Fruit fly (Drosophila melanogaster): ENCODE measurements around the gene hid.

hid gene

DNA sequence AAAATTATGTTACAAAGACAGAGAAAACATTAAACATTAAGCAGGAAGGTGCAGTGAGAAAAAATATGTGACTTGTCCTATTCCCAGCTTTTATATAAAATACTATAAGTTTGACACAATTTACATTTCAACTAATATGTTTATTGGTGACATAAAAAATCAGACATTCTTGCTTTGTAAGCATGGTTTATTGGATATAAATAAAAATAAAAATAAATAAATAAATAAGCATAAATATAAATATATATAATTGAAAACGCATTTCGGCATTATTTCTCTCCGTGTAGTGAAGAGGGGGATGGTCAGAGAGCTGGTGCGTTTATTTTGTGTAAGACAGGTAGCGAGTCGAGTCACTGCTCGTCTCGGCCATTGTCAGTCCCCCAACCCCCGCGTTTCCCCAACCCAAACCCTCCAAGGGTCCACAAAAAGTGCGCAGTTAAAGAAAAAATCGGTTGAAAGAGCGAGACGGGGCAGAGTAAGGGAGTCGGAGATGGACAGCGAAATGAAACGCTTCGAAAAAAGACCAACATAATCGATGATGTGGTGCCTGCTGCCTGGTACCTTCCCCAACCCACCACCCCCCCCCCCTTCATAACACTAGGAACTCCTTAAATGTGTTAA is 7.5 kb upstream of the hid start (continued):
- TF ChIP-seq cas (GFP tag; IDR thresholded peaks at IDR 0.05) = no peak
- TF ChIP-seq otp (GFP tag; IDR thresholded peaks at IDR 0.05) = no peak
- TF ChIP-seq NfI (GFP tag; optimal IDR thresholded peaks at IDR 0.05) = peak; percentile 60
- TF ChIP-seq CG6689 (GFP tag; IDR thresholded peaks at IDR 0.05) = peak; percentile 83
- TF ChIP-seq inv (GFP tag; IDR thresholded peaks at IDR 0.05; ENCODE audit: partially characterized antibody) = no peak
- peak; percentile 32; the same call in 1 of the 2 replicates for TF ChIP-seq CG14441 (GFP tag; IDR thresholded peaks at IDR 0.05)
- TF ChIP-seq ase (GFP tag; IDR thresholded peaks at IDR 0.05) = no peak; the same call in 2 of the 3 replicates
- TF ChIP-seq hth (optimal IDR thresholded peaks at IDR 0.05) = no peak
- TF ChIP-seq crp (GFP tag; optimal IDR thresholded peaks at IDR 0.05) = peak in 1 of 2 experiments; percentile 11
- TF ChIP-seq onecut (GFP tag; IDR thresholded peaks at IDR 0.05) = peak; percentile 50
- no peak for TF ChIP-seq gcm2 (GFP tag; optimal IDR thresholded peaks at IDR 0.05)
- no peak for TF ChIP-seq btn (GFP tag; optimal IDR thresholded peaks at IDR 0.05)
- peak; percentile 89 for TF ChIP-seq CG2678 (tag; optimal IDR thresholded peaks at IDR 0.05)
- no peak for TF ChIP-seq Bgb (GFP tag; IDR thresholded peaks at IDR 0.05; ENCODE audit: partially characterized antibody)
- peak; percentile 5 for TF ChIP-seq Atf-2 (GFP tag; optimal IDR thresholded peaks at IDR 0.05)
- TF ChIP-seq bigmax (GFP tag; optimal IDR thresholded peaks at IDR 0.05) = no peak
- no peak for TF ChIP-seq CG7987 (GFP tag; optimal IDR thresholded peaks at IDR 0.05)
- TF ChIP-seq caup (GFP tag; optimal IDR thresholded peaks at IDR 0.05; ENCODE audit: severe bottlenecking) = peak; percentile 62
- TF ChIP-seq CG17802 (tag; optimal IDR thresholded peaks at IDR 0.05) = peak; percentile 29
- TF ChIP-seq nerfin-1 (tag; optimal IDR thresholded peaks at IDR 0.05) = peak; percentile 81
- peak; percentile 27 for TF ChIP-seq CG15073 (GFP tag; optimal IDR thresholded peaks at IDR 0.05)
- TF ChIP-seq B-H1 (GFP tag; IDR thresholded peaks at IDR 0.05) = 0 out of 3 replicates have a peak, but pooled peaks have one; percentile 21
- TF ChIP-seq tio (GFP tag; optimal IDR thresholded peaks at IDR 0.05) = peak; percentile 74
- peak in 1 of 2 experiments; percentile 63 for TF ChIP-seq dpn (GFP tag; optimal IDR thresholded peaks at IDR 0.05)
- TF ChIP-seq Doc3 (GFP tag; IDR thresholded peaks at IDR 0.05; ENCODE audit: partially characterized antibody) = no peak
- TF ChIP-seq Nf-YC (tag; optimal IDR thresholded peaks at IDR 0.05) = peak; percentile 40
- peak; percentile 44; the same call in 1 of the 2 replicates for TF ChIP-seq sim (GFP tag; IDR thresholded peaks at IDR 0.05)
- peak; percentile 36 for TF ChIP-seq Max (GFP tag; optimal IDR thresholded peaks at IDR 0.05)
- TF ChIP-seq Xbp1 (GFP tag; optimal IDR thresholded peaks at IDR 0.05) = peak; percentile 60
- peak; percentile 13 for TF ChIP-seq CG5245 (GFP tag; optimal IDR thresholded peaks at IDR 0.05)
- peak; percentile 53 for TF ChIP-seq CG10462 (GFP tag; optimal IDR thresholded peaks at IDR 0.05)
- peak; percentile 3 for TF ChIP-seq pnt (GFP tag; optimal IDR thresholded peaks at IDR 0.05)
- TF ChIP-seq Oaz (GFP tag; IDR thresholded peaks at IDR 0.05) = no peak
- peak; percentile 81 for TF ChIP-seq CG2202 (tag; optimal IDR thresholded peaks at IDR 0.05)
- TF ChIP-seq slbo (GFP tag; IDR thresholded peaks at IDR 0.05) = peak; percentile 74
- TF ChIP-seq CG5180 (GFP tag; optimal IDR thresholded peaks at IDR 0.05) = peak; percentile 48
- peak; percentile 68 for TF ChIP-seq tap (tag; optimal IDR thresholded peaks at IDR 0.05)
- TF ChIP-seq CG8359 (GFP tag; optimal IDR thresholded peaks at IDR 0.05; ENCODE audit: borderline replicate concordance) = peak; percentile 60
- no peak for TF ChIP-seq CG14965 (GFP tag; optimal IDR thresholded peaks at IDR 0.05; ENCODE audit: borderline replicate concordance)
- TF ChIP-seq CG15269 (tag; optimal IDR thresholded peaks at IDR 0.05) = peak; percentile 81
- no peak for TF ChIP-seq nerfin-2 (GFP tag; IDR thresholded peaks at IDR 0.05; ENCODE audit: partially characterized antibody)
- no peak for TF ChIP-seq Neu2 (GFP tag; optimal IDR thresholded peaks at IDR 0.05; ENCODE audit: borderline replicate concordance)
- TF ChIP-seq Aef1 (GFP tag; IDR thresholded peaks at IDR 0.05) = peak; percentile 50; the same call in 2 of the 3 replicates
- peak; percentile 51 for TF ChIP-seq CG18619 (GFP tag; optimal IDR thresholded peaks at IDR 0.05)
- peak; percentile 48 for TF ChIP-seq CG4328 (GFP tag; optimal IDR thresholded peaks at IDR 0.05)
- TF ChIP-seq H2.0 (GFP tag; IDR thresholded peaks at IDR 0.05) = peak; percentile 52
- TF ChIP-seq insv (GFP tag; optimal IDR thresholded peaks at IDR 0.05) = no peak
- no peak for TF ChIP-seq z (GFP tag; IDR thresholded peaks at IDR 0.05)

All from whole organism, embryonic.